Fruit fly (Drosophila melanogaster) whole organism, embryonic: ENCODE results near the gene CG10301.

Source experiments
- Atf-2 ChIP-seq: fragments of 200-800 bp; sonication (Bioruptor generic); optimal IDR thresholded peaks from 2 replicates; lab custom pipeline; 2016; ENCODE audit warnings: missing biosample characterization, missing genetic modification characterization
- CG11398 ChIP-seq: fragments of 200-800 bp; sonication (Bioruptor generic); optimal IDR thresholded peaks from 2 replicates; lab custom pipeline; 2016; ENCODE audit warnings: missing biosample characterization, missing genetic modification characterization
- CG11696 ChIP-seq: fragments of 200-800 bp; sonication (Bioruptor generic); IDR thresholded peaks from 2 replicates; pipeline ENCODE4 v1.3.6; 2022; ENCODE audit warnings: missing biosample characterization, missing genetic modification characterization
- CG12942 ChIP-seq: fragments of 200-800 bp; sonication (Bioruptor generic); optimal IDR thresholded peaks from 3 replicates; lab custom pipeline; 2016; ENCODE audit warnings: missing biosample characterization, missing genetic modification characterization
- CG1529 ChIP-seq: fragments of 200-800 bp; sonication (Bioruptor generic); optimal IDR thresholded peaks from 3 replicates; lab custom pipeline; 2018; ENCODE audit warnings: missing biosample characterization, missing genetic modification characterization
- CG1602 ChIP-seq: fragments of 200-800 bp; sonication (Bioruptor generic); optimal IDR thresholded peaks from 3 replicates; lab custom pipeline; 2016; ENCODE audit warnings: missing biosample characterization, missing genetic modification characterization
- CG1647 ChIP-seq: fragments of 200-800 bp; sonication (Bioruptor generic); optimal IDR thresholded peaks from 3 replicates; lab custom pipeline; 2016; ENCODE audit warnings: missing biosample characterization, missing genetic modification characterization
- CG17568 ChIP-seq: fragments of 200-800 bp; sonication (Bioruptor generic); optimal IDR thresholded peaks from 2 replicates; lab custom pipeline; 2018; ENCODE audit warnings: missing biosample characterization, mild to moderate bottlenecking, missing genetic modification characterization, moderate library complexity
- CG2712 ChIP-seq: fragments of 200-800 bp; optimal IDR thresholded peaks from 3 replicates; lab custom pipeline; 2019; ENCODE audit warnings: missing biosample characterization, mild to moderate bottlenecking, missing genetic modification characterization, moderate library complexity
- CG31365 ChIP-seq: fragments of 200-800 bp; sonication (Bioruptor generic); optimal IDR thresholded peaks from 2 replicates; lab custom pipeline; 2018; ENCODE audit warnings: missing biosample characterization, mild to moderate bottlenecking, missing genetic modification characterization
- CG31441 ChIP-seq: fragments of 200-800 bp; sonication (Bioruptor generic); IDR thresholded peaks from 2 replicates; pipeline ENCODE4 v1.3.6; 2022; ENCODE audit warnings: missing biosample characterization, missing genetic modification characterization
- CG34376 ChIP-seq: fragments of 200-800 bp; sonication (Bioruptor generic); optimal IDR thresholded peaks from 2 replicates; lab custom pipeline; 2018; ENCODE audit warnings: missing biosample characterization, mild to moderate bottlenecking, missing genetic modification characterization
- CG3838 ChIP-seq: fragments of 200-800 bp; sonication (Bioruptor generic); optimal IDR thresholded peaks from 3 replicates; lab custom pipeline; 2016; ENCODE audit warnings: missing biosample characterization, missing genetic modification characterization
- CG4854 ChIP-seq: fragments of 200-800 bp; sonication (Bioruptor generic); optimal IDR thresholded peaks from 2 replicates; lab custom pipeline; 2016; ENCODE audit warnings: missing biosample characterization, missing genetic modification characterization, inconsistent platforms
- CG6254 ChIP-seq: fragments of 200-800 bp; sonication (Bioruptor generic); optimal IDR thresholded peaks from 3 replicates; lab custom pipeline; 2017; ENCODE audit warnings: mild to moderate bottlenecking, missing biosample characterization, missing genetic modification reagents, missing genetic modification characterization
- CG7271 ChIP-seq: fragments of 200-800 bp; sonication (Bioruptor generic); optimal IDR thresholded peaks from 2 replicates; lab custom pipeline; 2018; ENCODE audit warnings: missing biosample characterization, mild to moderate bottlenecking, missing genetic modification characterization, moderate library complexity
- CG8478 ChIP-seq: fragments of >200 bp; optimal IDR thresholded peaks from 2 replicates; lab custom pipeline; 2018
- CG8765 ChIP-seq: fragments of 200-800 bp; sonication (Bioruptor generic); IDR thresholded peaks from 2 replicates; pipeline ENCODE4 v1.3.6; 2022; ENCODE audit warnings: missing biosample characterization, missing genetic modification characterization
- CG9215 ChIP-seq: fragments of 200-800 bp; sonication (Bioruptor generic); IDR thresholded peaks from 2 replicates; pipeline ENCODE4 v1.3.6; 2022; ENCODE audit warnings: missing biosample characterization, missing genetic modification characterization
- Drgx ChIP-seq: fragments of 200-800 bp; sonication (Bioruptor generic); IDR thresholded peaks from 2 replicates; pipeline ENCODE4 v1.3.6; 2022; ENCODE audit warnings: missing biosample characterization, missing genetic modification characterization
- ERR ChIP-seq: fragments of 200-800 bp; sonication (Bioruptor generic); optimal IDR thresholded peaks from 2 replicates; lab custom pipeline; 2016; ENCODE audit warnings: missing biosample characterization, missing genetic modification characterization
- Hsf ChIP-seq: fragments of 200-800 bp; sonication (Bioruptor generic); optimal IDR thresholded peaks from 3 replicates; lab custom pipeline; 2016; ENCODE audit warnings: missing biosample characterization, missing genetic modification characterization
- Kr ChIP-seq: fragments of 200-800 bp; sonication (Bioruptor generic); optimal IDR thresholded peaks from 2 replicates; lab custom pipeline; 2017; ENCODE audit warnings: missing biosample characterization, mild to moderate bottlenecking, missing genetic modification characterization
- Mes4 ChIP-seq: fragments of 200-800 bp; sonication (Bioruptor generic); optimal IDR thresholded peaks from 2 replicates; lab custom pipeline; 2016; ENCODE audit warnings: missing biosample characterization, missing genetic modification characterization
- Myb ChIP-seq: fragments of 200-800 bp; sonication (Bioruptor generic); optimal IDR thresholded peaks from 2 replicates; lab custom pipeline; 2016; ENCODE audit warnings: missing biosample characterization, missing genetic modification characterization
- Ravus ChIP-seq: fragments of 200-800 bp; sonication (Bioruptor generic); IDR thresholded peaks from 2 replicates; pipeline ENCODE4 v1.3.6; 2022; ENCODE audit warnings: missing biosample characterization, missing genetic modification characterization
- Stat92E ChIP-seq, 3 experiments: fragments of >200 bp in 2 of 3; fragments of 200-800 bp in 1 of 3; sonication (Bioruptor generic) in 1 of 3; optimal IDR thresholded peaks; 2 replicates each; lab custom pipeline; 2017 to 2019; ENCODE audit warnings: missing biosample characterization in 3 of 3, missing genetic modification characterization in 3 of 3, mild to moderate bottlenecking in 1 of 3, moderate library complexity in 1 of 3
- Xrp1 ChIP-seq: fragments of 200-800 bp; sonication (Bioruptor generic); IDR thresholded peaks from 2 replicates; pipeline ENCODE4 v1.3.6; 2022; ENCODE audit warnings: missing biosample characterization, missing genetic modification characterization
- cad ChIP-seq: fragments of >200 bp; optimal IDR thresholded peaks from 2 replicates; lab custom pipeline; 2017; ENCODE audit warnings: missing biosample characterization, missing genetic modification characterization
- cg ChIP-seq: fragments of 200-800 bp; sonication (Bioruptor generic); optimal IDR thresholded peaks from 3 replicates; lab custom pipeline; 2019; ENCODE audit warnings: missing biosample characterization, mild to moderate bottlenecking, missing genetic modification characterization, moderate library complexity
- dan ChIP-seq: fragments of 200-800 bp; sonication (Bioruptor generic); IDR thresholded peaks from 2 replicates; pipeline ENCODE4 v1.3.6; 2022; ENCODE audit warnings: missing biosample characterization, missing genetic modification characterization
- ems ChIP-seq: fragments of 200-800 bp; sonication (Bioruptor generic); optimal IDR thresholded peaks from 3 replicates; lab custom pipeline; 2016; ENCODE audit warnings: missing biosample characterization, missing genetic modification characterization
- fd64A ChIP-seq: fragments of 200-800 bp; sonication (Bioruptor generic); optimal IDR thresholded peaks from 3 replicates; lab custom pipeline; 2018; ENCODE audit warnings: missing biosample characterization, mild to moderate bottlenecking, missing genetic modification characterization
- fd96Cb ChIP-seq: fragments of 200-800 bp; sonication (Bioruptor generic); optimal IDR thresholded peaks from 2 replicates; lab custom pipeline; 2018; ENCODE audit warnings: missing biosample characterization, mild to moderate bottlenecking, missing genetic modification characterization, moderate library complexity
- gfzf ChIP-seq: fragments of 200-800 bp; sonication (Bioruptor generic); optimal IDR thresholded peaks from 2 replicates; lab custom pipeline; 2016; ENCODE audit warnings: missing biosample characterization, mild to moderate bottlenecking, missing genetic modification characterization, moderate library complexity
- her ChIP-seq: fragments of 200-800 bp; sonication (Bioruptor generic); optimal IDR thresholded peaks from 2 replicates; lab custom pipeline; 2016; ENCODE audit warnings: missing biosample characterization, missing genetic modification characterization
- lilli ChIP-seq: fragments of 200-800 bp; sonication (Bioruptor generic); optimal IDR thresholded peaks from 3 replicates; lab custom pipeline; 2016; ENCODE audit warnings: missing biosample characterization, missing genetic modification characterization
- lola ChIP-seq, 3 experiments: fragments of >200 bp in 2 of 3; fragments of 200-800 bp in 1 of 3; sonication (Bioruptor generic) in 1 of 3; optimal IDR thresholded peaks; 2 replicates each; lab custom pipeline; 2017 to 2019; ENCODE audit warnings: missing biosample characterization in 3 of 3, missing genetic modification characterization in 3 of 3, mild to moderate bottlenecking in 1 of 3, moderate library complexity in 1 of 3
- nerfin-1 ChIP-seq: fragments of 200-800 bp; sonication (Bioruptor generic); optimal IDR thresholded peaks from 3 replicates; lab custom pipeline; 2019; ENCODE audit warnings: missing biosample characterization, mild to moderate bottlenecking, missing genetic modification characterization, moderate library complexity
- nom ChIP-seq: fragments of 200-800 bp; sonication (Bioruptor generic); optimal IDR thresholded peaks from 2 replicates; lab custom pipeline; 2017; ENCODE audit warnings: missing biosample characterization, missing genetic modification characterization, mild to moderate bottlenecking, moderate library complexity, missing genetic modification reagents
- pfk ChIP-seq: fragments of 200-800 bp; sonication (Bioruptor generic); optimal IDR thresholded peaks from 2 replicates; lab custom pipeline; 2018; ENCODE audit warnings: missing biosample characterization, mild to moderate bottlenecking, missing genetic modification characterization, moderate library complexity
- pros ChIP-seq: fragments of 200-800 bp; sonication (Bioruptor generic); optimal IDR thresholded peaks from 3 replicates; lab custom pipeline; 2019; ENCODE audit warnings: missing biosample characterization, mild to moderate bottlenecking, missing genetic modification characterization, moderate library complexity
- run ChIP-seq: fragments of 200-800 bp; sonication (Bioruptor generic); optimal IDR thresholded peaks from 3 replicates; lab custom pipeline; 2018; ENCODE audit warnings: missing biosample characterization, mild to moderate bottlenecking, missing genetic modification characterization
- salm ChIP-seq: fragments of 200-800 bp; sonication (Bioruptor generic); optimal IDR thresholded peaks from 2 replicates; lab custom pipeline; 2018; ENCODE audit warnings: missing biosample characterization, mild to moderate bottlenecking, missing genetic modification characterization
- scrt ChIP-seq: fragments of 200-800 bp; sonication (Bioruptor generic); optimal IDR thresholded peaks from 2 replicates; lab custom pipeline; 2018; ENCODE audit warnings: missing biosample characterization, mild to moderate bottlenecking, missing genetic modification characterization, moderate library complexity
- seq ChIP-seq: fragments of 200-800 bp; sonication (Bioruptor generic); IDR thresholded peaks from 2 replicates; pipeline ENCODE4 v1.3.6; 2022; ENCODE audit warnings: missing biosample characterization, missing genetic modification characterization
- sima ChIP-seq: fragments of 200-800 bp; sonication (Bioruptor generic); optimal IDR thresholded peaks from 2 replicates; lab custom pipeline; 2016; ENCODE audit warnings: missing biosample characterization, missing genetic modification characterization
- so ChIP-seq: fragments of 200-800 bp; sonication (Bioruptor generic); IDR thresholded peaks from 3 replicates; pipeline ENCODE4 v1.3.6; 2022; ENCODE audit warnings: missing biosample characterization, missing genetic modification characterization
- ssp ChIP-seq: fragments of 200-800 bp; sonication (Bioruptor generic); IDR thresholded peaks from 2 replicates; pipeline ENCODE4 v1.3.6; 2022; ENCODE audit warnings: missing biosample characterization, missing genetic modification characterization
- stwl ChIP-seq: fragments of 200-800 bp; sonication (Bioruptor generic); optimal IDR thresholded peaks from 3 replicates; lab custom pipeline; 2018; ENCODE audit warnings: missing biosample characterization, mild to moderate bottlenecking, missing genetic modification characterization, moderate library complexity
- unc-4 ChIP-seq: fragments of 200-800 bp; sonication (Bioruptor generic); IDR thresholded peaks from 2 replicates; pipeline ENCODE4 v1.3.6; 2022; ENCODE audit warnings: missing biosample characterization, missing genetic modification characterization; ENCODE audit not compliant: partially characterized antibody
- zen ChIP-seq: fragments of 200-800 bp; sonication (Bioruptor generic); optimal IDR thresholded peaks from 3 replicates; lab custom pipeline; 2018; ENCODE audit warnings: missing biosample characterization, mild to moderate bottlenecking, missing genetic modification characterization, moderate library complexity

Gene CG10301

dm6 chr3R:23729066-23729465 lies 19.1 kb downstream of the CG10301 start (continued):
- TF ChIP-seq salm (tag; lab: Kevin White, UChicago): no peak
- TF ChIP-seq CG7271: no peak
- no peak for TF ChIP-seq sima
- no peak for TF ChIP-seq CG11696
- no peak for TF ChIP-seq CG1529 (GFP tag; lab: Kevin White, UChicago)
- no peak for TF ChIP-seq run
- peak; percentile 79 for TF ChIP-seq CG34376 (GFP tag; lab: Kevin White, UChicago)
- TF ChIP-seq nom (GFP tag; lab: Kevin White, UChicago): no peak
- no peak for TF ChIP-seq unc-4 (GFP tag; lab: Robert Waterston, UW)
- peak; percentile 53; the same call in 1 of the 2 replicates for TF ChIP-seq Xrp1 (GFP tag; lab: Robert Waterston, UW)
- TF ChIP-seq seq (GFP tag; lab: Robert Waterston, UW): no peak
- TF ChIP-seq CG4854 (GFP tag; lab: Kevin White, UChicago): peak; percentile 19
- no peak for TF ChIP-seq CG1602
- TF ChIP-seq nerfin-1: no peak
- TF ChIP-seq pros (GFP tag; lab: Kevin White, UChicago): no peak
- TF ChIP-seq ems (GFP tag; lab: Kevin White, UChicago): peak; percentile 26
- peak; percentile 40; the same call in 1 of the 3 replicates for TF ChIP-seq so
- TF ChIP-seq Myb (GFP tag; lab: Kevin White, UChicago): no peak
- TF ChIP-seq gfzf (GFP tag; lab: Kevin White, UChicago): no peak
- TF ChIP-seq CG8765 (GFP tag; lab: Robert Waterston, UW): no peak
- no peak for TF ChIP-seq ssp
- TF ChIP-seq Drgx (GFP tag; lab: Robert Waterston, UW): no peak
- peak; percentile 29 for TF ChIP-seq CG11398
- no peak for TF ChIP-seq lola (GFP tag; optimal IDR thresholded peaks at IDR 0.05; lab: Kevin White, UChicago)
- TF ChIP-seq scrt (GFP tag; lab: Kevin White, UChicago): peak; percentile 46
- no peak for TF ChIP-seq Mes4 (GFP tag; lab: Kevin White, UChicago)
- TF ChIP-seq CG2712 (tag; lab: Kevin White, UChicago): no peak
- no peak for TF ChIP-seq Kr
- peak; percentile 37 for TF ChIP-seq CG31365
- no peak for TF ChIP-seq dan (GFP tag; lab: Robert Waterston, UW)
- no peak for TF ChIP-seq cad
- TF ChIP-seq CG8478 (lab: Kevin White, UChicago): no peak
- TF ChIP-seq CG17568 (GFP tag; lab: Kevin White, UChicago): peak; percentile 59
- no peak for TF ChIP-seq stwl (tag; lab: Kevin White, UChicago)
- no peak for TF ChIP-seq CG3838 (GFP tag; lab: Kevin White, UChicago)
- no peak for TF ChIP-seq cg (GFP tag; lab: Kevin White, UChicago)
- peak; percentile 57 for TF ChIP-seq zen (tag; lab: Kevin White, UChicago)
- no peak for TF ChIP-seq Stat92E (GFP tag; optimal IDR thresholded peaks at IDR 0.05; lab: Kevin White, UChicago)
- no peak for TF ChIP-seq fd96Cb (tag; lab: Kevin White, UChicago)
- no peak for TF ChIP-seq CG31441
- TF ChIP-seq pfk: peak; percentile 69
- peak; percentile 7 for TF ChIP-seq ERR (GFP tag; lab: Kevin White, UChicago)
- TF ChIP-seq her (GFP tag; lab: Kevin White, UChicago): peak; percentile 16
- TF ChIP-seq CG12942 (GFP tag; lab: Kevin White, UChicago): no peak
- no peak for TF ChIP-seq Hsf (GFP tag; lab: Kevin White, UChicago)
- no peak for TF ChIP-seq lilli
- no peak for TF ChIP-seq CG6254 (GFP tag; lab: Kevin White, UChicago)
- TF ChIP-seq CG9215 (GFP tag; lab: Robert Waterston, UW): no peak
- peak; percentile 19 for TF ChIP-seq fd64A (GFP tag; lab: Kevin White, UChicago)
- TF ChIP-seq CG1647 (GFP tag; lab: Kevin White, UChicago): no peak
- TF ChIP-seq Ravus (GFP tag; lab: Robert Waterston, UW): no peak
- TF ChIP-seq Atf-2 (GFP tag; lab: Kevin White, UChicago): no peak
